Worm (Caenorhabditis elegans) whole organism, mixed stage, embryonic: ENCODE results near the gene ZC404.15.

Source experiments
- M03D4.4 ChIP-seq: sonication (generic microtip); optimal IDR thresholded peaks from 2 replicates; lab custom pipeline; 2017; ENCODE audit warnings: mild to moderate bottlenecking, missing genetic modification characterization, missing compliant biosample characterization
- bed-3 ChIP-seq: fragments of 200-800 bp; sonication (Bioruptor generic); optimal IDR thresholded peaks from 3 replicates; lab custom pipeline; 2018; ENCODE audit warnings: mild to moderate bottlenecking, missing genetic modification characterization, moderate library complexity, missing compliant biosample characterization
- ceh-39 ChIP-seq: fragments of 150-350 bp; optimal IDR thresholded peaks from 2 replicates; lab custom pipeline; 2014; ENCODE audit warnings: missing biosample characterization, missing genetic modification characterization
- ceh-43 ChIP-seq: fragments of 200-800 bp; sonication (Bioruptor generic); optimal IDR thresholded peaks from 2 replicates; lab custom pipeline; 2018; ENCODE audit warnings: mild to moderate bottlenecking, missing genetic modification characterization, moderate library complexity, missing compliant biosample characterization
- ceh-83 ChIP-seq: fragments of 200-800 bp; sonication (Bioruptor generic); optimal IDR thresholded peaks from 2 replicates; lab custom pipeline; 2018; ENCODE audit warnings: mild to moderate bottlenecking, missing genetic modification characterization, missing compliant biosample characterization
- ces-1 ChIP-seq: fragments of 150-350 bp; optimal IDR thresholded peaks from 2 replicates; lab custom pipeline; 2014; ENCODE audit warnings: missing biosample characterization, missing genetic modification reagents, missing genetic modification characterization
- cnd-1 ChIP-seq: fragments of 200-800 bp; sonication (Bioruptor generic); optimal IDR thresholded peaks from 2 replicates; lab custom pipeline; 2018; ENCODE audit warnings: mild to moderate bottlenecking, missing genetic modification characterization, missing compliant biosample characterization
- drap-1 ChIP-seq: fragments of 200-800 bp; sonication (Bioruptor generic); optimal IDR thresholded peaks from 3 replicates; lab custom pipeline; 2018; ENCODE audit warnings: mild to moderate bottlenecking, missing genetic modification characterization, missing compliant biosample characterization
- elt-1 ChIP-seq: sonication (generic microtip); optimal IDR thresholded peaks from 2 replicates; lab custom pipeline; 2017; ENCODE audit warnings: missing genetic modification characterization, mild to moderate bottlenecking, missing compliant biosample characterization, antibody characterized with exemption, moderate library complexity, borderline replicate concordance; ENCODE audit not compliant: insufficient read depth
- flh-1 ChIP-seq: fragments of 200-800 bp; sonication (Bioruptor generic); optimal IDR thresholded peaks from 2 replicates; lab custom pipeline; 2018; ENCODE audit warnings: mild to moderate bottlenecking, missing genetic modification characterization, moderate library complexity, missing compliant biosample characterization
- ham-2 ChIP-seq: fragments of 200-800 bp; sonication (Bioruptor generic); optimal IDR thresholded peaks from 2 replicates; lab custom pipeline; 2018; ENCODE audit warnings: mild to moderate bottlenecking, missing genetic modification characterization, missing compliant biosample characterization
- lin-13 ChIP-seq: fragments of 150-350 bp; optimal IDR thresholded peaks from 2 replicates; lab custom pipeline; 2014; ENCODE audit warnings: missing biosample characterization, missing genetic modification characterization
- lin-32 ChIP-seq: fragments of 200-800 bp; sonication (Bioruptor generic); optimal IDR thresholded peaks from 2 replicates; lab custom pipeline; 2018; ENCODE audit warnings: mild to moderate bottlenecking, missing genetic modification characterization, missing compliant biosample characterization
- lsy-2 ChIP-seq: fragments of 150-350 bp; optimal IDR thresholded peaks from 2 replicates; lab custom pipeline; 2014; ENCODE audit warnings: missing biosample characterization, missing genetic modification characterization
- mab-5 ChIP-seq: fragments of 150-350 bp; optimal IDR thresholded peaks from 2 replicates; lab custom pipeline; 2014; ENCODE audit warnings: missing biosample characterization, missing genetic modification characterization
- mep-1 ChIP-seq: fragments of 150-350 bp; optimal IDR thresholded peaks from 2 replicates; lab custom pipeline; 2017; ENCODE audit warnings: missing biosample characterization, missing genetic modification reagents, missing genetic modification characterization, inconsistent platforms
- mls-2 ChIP-seq: sonication (generic microtip); optimal IDR thresholded peaks from 2 replicates; lab custom pipeline; 2016; ENCODE audit warnings: mild to moderate bottlenecking, missing genetic modification characterization, moderate library complexity, missing compliant biosample characterization
- nhr-2 ChIP-seq: fragments of 150-350 bp; optimal IDR thresholded peaks from 2 replicates; lab custom pipeline; 2014; ENCODE audit warnings: missing biosample characterization, missing genetic modification characterization
- nhr-237 ChIP-seq: fragments of 150-350 bp; optimal IDR thresholded peaks from 2 replicates; lab custom pipeline; 2014; ENCODE audit warnings: missing biosample characterization, missing genetic modification characterization
- nhr-28 ChIP-seq: fragments of 150-350 bp; optimal IDR thresholded peaks from 2 replicates; lab custom pipeline; 2014; ENCODE audit warnings: missing biosample characterization, missing genetic modification characterization
- nhr-76 ChIP-seq: sonication (generic microtip); optimal IDR thresholded peaks from 2 replicates; lab custom pipeline; 2017; ENCODE audit warnings: missing biosample characterization, missing genetic modification characterization
- pha-4 ChIP-seq: fragments of 150-350 bp; optimal IDR thresholded peaks from 2 replicates; lab custom pipeline; 2018; ENCODE audit warnings: missing biosample characterization, missing genetic modification reagents, missing genetic modification characterization
- sem-2 ChIP-seq: fragments of 200-800 bp; sonication (Bioruptor generic); optimal IDR thresholded peaks from 2 replicates; lab custom pipeline; 2018; ENCODE audit warnings: mild to moderate bottlenecking, missing genetic modification characterization, missing compliant biosample characterization
- snpc-4 ChIP-seq: fragments of 150-350 bp; optimal IDR thresholded peaks from 2 replicates; lab custom pipeline; 2014; ENCODE audit warnings: missing biosample characterization, missing genetic modification characterization
- sptf-1 ChIP-seq: sonication (generic microtip); optimal IDR thresholded peaks from 2 replicates; lab custom pipeline; 2017; ENCODE audit warnings: mild to moderate bottlenecking, missing genetic modification characterization, moderate library complexity, missing compliant biosample characterization
- tbx-8 ChIP-seq: fragments of 200-800 bp; sonication (Bioruptor generic); optimal IDR thresholded peaks from 2 replicates; lab custom pipeline; 2018; ENCODE audit warnings: mild to moderate bottlenecking, missing genetic modification characterization, moderate library complexity, missing compliant biosample characterization
- unc-120 ChIP-seq: sonication (generic microtip); optimal IDR thresholded peaks from 2 replicates; lab custom pipeline; 2017; ENCODE audit warnings: missing genetic modification characterization, missing compliant biosample characterization; ENCODE audit not compliant: poor library complexity, severe bottlenecking
- unc-39 ChIP-seq: fragments of 150-350 bp; optimal IDR thresholded peaks from 2 replicates; lab custom pipeline; 2014; ENCODE audit warnings: missing biosample characterization, missing genetic modification characterization
- unc-62 ChIP-seq: fragments of 150-350 bp; optimal IDR thresholded peaks from 2 replicates; lab custom pipeline; 2014; ENCODE audit warnings: missing biosample characterization, missing genetic modification reagents, missing genetic modification characterization
- zip-8 ChIP-seq: fragments of 150-350 bp; optimal IDR thresholded peaks from 2 replicates; lab custom pipeline; 2014; ENCODE audit warnings: missing biosample characterization, missing genetic modification characterization

ZC404.15 gene

ce11 chrV:6775708-6776107, 4.6 kb upstream of the ZC404.15 start, which contains the start of gene srh-28:
TSS of gene srh-28 (minus strand) at chrV:6775808.
- no peak for TF ChIP-seq snpc-4 (tag; lab: Kevin White, UChicago)
- TF ChIP-seq ceh-43 (GFP tag; lab: Kevin White, UChicago): no peak
- no peak for TF ChIP-seq ceh-83 (GFP tag; lab: Kevin White, UChicago)

- TF ChIP-seq unc-120 (tag; lab: Kevin White, UChicago) (no peak), pha-4 (tag; lab: Kevin White, UChicago) (no peak), tbx-8 (GFP tag; lab: Kevin White, UChicago) (no peak), unc-62 (no peak)
Observed at ce11 chrV:6778457-6778856, 1.8 kb upstream of the ZC404.15 start.

ce11 chrV:6780676-6781075, 410 bp downstream of the ZC404.15 start:
- TF ChIP-seq lsy-2 (tag; lab: Kevin White, UChicago) (no peak), ces-1 (GFP tag; lab: Kevin White, UChicago) (no peak), pha-4 (tag; lab: Kevin White, UChicago) (no peak), ceh-43 (GFP tag; lab: Kevin White, UChicago) (no peak), sptf-1 (tag; lab: Kevin White, UChicago) (no peak), zip-8 (tag; lab: Kevin White, UChicago) (no peak), ham-2 (GFP tag; lab: Kevin White, UChicago) (no peak), snpc-4 (tag; lab: Kevin White, UChicago) (no peak), sem-2 (GFP tag; lab: Kevin White, UChicago) (no peak), lin-13 (no peak), tbx-8 (GFP tag; lab: Kevin White, UChicago) (no peak), nhr-237 (tag; lab: Kevin White, UChicago) (no peak)

- no peak for TF ChIP-seq sem-2 (GFP tag; lab: Kevin White, UChicago)
- TF ChIP-seq ceh-43 (GFP tag; lab: Kevin White, UChicago): no peak
- no peak for TF ChIP-seq ceh-39
- no peak for TF ChIP-seq mls-2 (tag; lab: Kevin White, UChicago)
- no peak for TF ChIP-seq nhr-76 (tag; lab: Kevin White, UChicago)
- no peak for TF ChIP-seq bed-3 (GFP tag; lab: Kevin White, UChicago)
- TF ChIP-seq nhr-28: no peak
Observed at ce11 chrV:6782260-6782659, 2.0 kb downstream of the ZC404.15 start.

ce11 chrV:6783044-6783625, 2.9 kb downstream of the ZC404.15 start:
- no peak for TF ChIP-seq mep-1 (tag; lab: Kevin White, UChicago)
- TF ChIP-seq unc-120 (tag; lab: Kevin White, UChicago): no peak
- no peak for TF ChIP-seq ceh-43 (GFP tag; lab: Kevin White, UChicago)
- no peak for TF ChIP-seq ham-2 (GFP tag; lab: Kevin White, UChicago)
- TF ChIP-seq mab-5 (tag; lab: Kevin White, UChicago): no peak
- TF ChIP-seq M03D4.4 (tag; lab: Kevin White, UChicago): no peak
- TF ChIP-seq lsy-2 (tag; lab: Kevin White, UChicago): no peak
- no peak for TF ChIP-seq lin-32 (GFP tag; lab: Kevin White, UChicago)
- no peak for TF ChIP-seq flh-1 (GFP tag; lab: Kevin White, UChicago)
- TF ChIP-seq ces-1 (GFP tag; lab: Kevin White, UChicago): no peak
- no peak for TF ChIP-seq sptf-1 (tag; lab: Kevin White, UChicago)
- no peak for TF ChIP-seq unc-39
- no peak for TF ChIP-seq cnd-1 (tag; lab: Kevin White, UChicago)
- TF ChIP-seq elt-1 (tag; lab: Kevin White, UChicago): no peak
- TF ChIP-seq nhr-2: no peak
- TF ChIP-seq drap-1 (GFP tag; lab: Kevin White, UChicago): no peak
- TF ChIP-seq nhr-76 (tag; lab: Kevin White, UChicago): no peak
- no peak for TF ChIP-seq nhr-28
